Fruit fly (Drosophila melanogaster) whole organism, embryonic: ENCODE data around the gene CG31077.

Source experiments
- CG12659 ChIP-seq: fragments of 200-800 bp; sonication (Bioruptor generic); optimal IDR thresholded peaks from 3 replicates; lab custom pipeline; 2017; ENCODE audit warnings: mild to moderate bottlenecking, missing biosample characterization, missing genetic modification reagents, missing genetic modification characterization
- CG14050 ChIP-seq: fragments of 200-800 bp; sonication (Bioruptor generic); IDR thresholded peaks from 3 replicates; pipeline ENCODE4 v1.3.6; 2022; ENCODE audit warnings: missing biosample characterization, missing genetic modification characterization
- CG1603 ChIP-seq: fragments of 200-800 bp; sonication (Bioruptor generic); optimal IDR thresholded peaks from 2 replicates; lab custom pipeline; 2019; ENCODE audit warnings: missing biosample characterization, mild to moderate bottlenecking, missing genetic modification characterization, moderate library complexity
- CG17361 ChIP-seq: fragments of 200-800 bp; sonication (Bioruptor generic); IDR thresholded peaks from 3 replicates; pipeline ENCODE4 v1.3.6; 2022; ENCODE audit warnings: missing biosample characterization, missing genetic modification characterization
- CG17568 ChIP-seq: fragments of 200-800 bp; sonication (Bioruptor generic); optimal IDR thresholded peaks from 2 replicates; lab custom pipeline; 2018; ENCODE audit warnings: missing biosample characterization, mild to moderate bottlenecking, missing genetic modification characterization, moderate library complexity
- CG31365 ChIP-seq: fragments of 200-800 bp; sonication (Bioruptor generic); optimal IDR thresholded peaks from 2 replicates; lab custom pipeline; 2018; ENCODE audit warnings: missing biosample characterization, mild to moderate bottlenecking, missing genetic modification characterization
- CG31388 ChIP-seq: fragments of 200-800 bp; sonication (Bioruptor generic); optimal IDR thresholded peaks from 2 replicates; lab custom pipeline; 2016; ENCODE audit warnings: missing biosample characterization, missing genetic modification characterization
- CG3726 ChIP-seq: fragments of 200-800 bp; sonication (Bioruptor generic); IDR thresholded peaks from 3 replicates; pipeline ENCODE4, ENCODE4 v1.3.6; 2022; ENCODE audit warnings: missing biosample characterization, missing genetic modification characterization
- CG42726 ChIP-seq: fragments of 200-800 bp; sonication (Bioruptor generic); IDR thresholded peaks from 2 replicates; pipeline ENCODE4 v1.3.6; 2022; ENCODE audit warnings: missing biosample characterization, missing genetic modification characterization; ENCODE audit not compliant: partially characterized antibody
- CG6175 ChIP-seq: fragments of 200-800 bp; sonication (Bioruptor generic); IDR thresholded peaks from 3 replicates; pipeline ENCODE4 v1.3.6; 2022; ENCODE audit warnings: missing biosample characterization, missing genetic modification characterization
- CG7928 ChIP-seq: fragments of 200-800 bp; sonication (Bioruptor generic); optimal IDR thresholded peaks from 2 replicates; lab custom pipeline; 2017; ENCODE audit warnings: missing biosample characterization, mild to moderate bottlenecking, missing genetic modification characterization
- CG7963 ChIP-seq: fragments of 200-800 bp; sonication (Bioruptor generic); IDR thresholded peaks from 3 replicates; pipeline ENCODE4 v1.3.6; 2022; ENCODE audit warnings: missing biosample characterization, missing genetic modification characterization; ENCODE audit not compliant: partially characterized antibody
- CrebB ChIP-seq: fragments of 200-800 bp; sonication (Bioruptor generic); optimal IDR thresholded peaks from 3 replicates; lab custom pipeline; 2018; ENCODE audit warnings: missing biosample characterization, mild to moderate bottlenecking, missing genetic modification characterization
- D ChIP-seq, 2 experiments: fragments of 200-800 bp in 1 of 2; fragments of >200 bp in 1 of 2; sonication (Bioruptor generic) in 1 of 2; optimal IDR thresholded peaks; 2 replicates in 1 of 2; 3 replicates in 1 of 2; lab custom pipeline; 2017; ENCODE audit warnings: mild to moderate bottlenecking in 1 of 2, missing biosample characterization in 1 of 2, missing genetic modification characterization in 1 of 2, missing genetic modification reagents in 1 of 2
- Dad ChIP-seq: fragments of 200-800 bp; sonication (Bioruptor generic); optimal IDR thresholded peaks from 3 replicates; lab custom pipeline; 2016; ENCODE audit warnings: missing biosample characterization, missing genetic modification characterization
- Deaf1 ChIP-seq: fragments of 200-800 bp; optimal IDR thresholded peaks from 3 replicates; lab custom pipeline; 2019; ENCODE audit warnings: missing biosample characterization, mild to moderate bottlenecking, missing genetic modification characterization, moderate library complexity
- Dip3 ChIP-seq: fragments of 200-800 bp; sonication (Bioruptor generic); optimal IDR thresholded peaks from 3 replicates; lab custom pipeline; 2016; ENCODE audit warnings: missing biosample characterization, missing genetic modification characterization
- Doc3 ChIP-seq: fragments of 200-800 bp; sonication (Bioruptor generic); IDR thresholded peaks from 3 replicates; pipeline ENCODE4 v1.3.6; 2022; ENCODE audit warnings: missing biosample characterization, missing genetic modification characterization; ENCODE audit not compliant: partially characterized antibody
- E2f2 ChIP-seq: fragments of 200-800 bp; sonication (Bioruptor generic); IDR thresholded peaks from 2 replicates; pipeline ENCODE4 v1.3.6; 2022; ENCODE audit warnings: missing biosample characterization, missing genetic modification characterization
- Fer3 ChIP-seq: fragments of 200-800 bp; sonication (Bioruptor generic); optimal IDR thresholded peaks from 2 replicates; lab custom pipeline; 2018; ENCODE audit warnings: missing biosample characterization, mild to moderate bottlenecking, missing genetic modification characterization, moderate library complexity
- Hmx ChIP-seq: fragments of 200-800 bp; sonication (Bioruptor generic); optimal IDR thresholded peaks from 2 replicates; lab custom pipeline; 2016; ENCODE audit warnings: missing biosample characterization, missing genetic modification characterization
- Hr39 ChIP-seq: fragments of >200 bp; optimal IDR thresholded peaks from 2 replicates; lab custom pipeline; 2017
- Kr ChIP-seq: fragments of 200-800 bp; sonication (Bioruptor generic); optimal IDR thresholded peaks from 2 replicates; lab custom pipeline; 2017; ENCODE audit warnings: missing biosample characterization, mild to moderate bottlenecking, missing genetic modification characterization
- Mes4 ChIP-seq: fragments of 200-800 bp; sonication (Bioruptor generic); optimal IDR thresholded peaks from 2 replicates; lab custom pipeline; 2016; ENCODE audit warnings: missing biosample characterization, missing genetic modification characterization
- Mrtf ChIP-seq: fragments of 200-800 bp; sonication (Bioruptor generic); IDR thresholded peaks from 3 replicates; pipeline ENCODE4 v1.3.6; 2022; ENCODE audit warnings: missing biosample characterization, missing genetic modification characterization
- Sox102F ChIP-seq: fragments of 200-800 bp; sonication (Bioruptor generic); optimal IDR thresholded peaks from 2 replicates; lab custom pipeline; 2018; ENCODE audit warnings: missing biosample characterization, mild to moderate bottlenecking, missing genetic modification characterization, moderate library complexity
- Vsx1 ChIP-seq: fragments of 200-800 bp; sonication (Bioruptor generic); optimal IDR thresholded peaks from 2 replicates; lab custom pipeline; 2017; ENCODE audit warnings: missing biosample characterization, mild to moderate bottlenecking, missing genetic modification characterization, missing genetic modification reagents
- abd-A ChIP-seq: fragments of 200-800 bp; sonication (Bioruptor generic); optimal IDR thresholded peaks from 3 replicates; lab custom pipeline; 2019; ENCODE audit warnings: missing biosample characterization, mild to moderate bottlenecking, missing genetic modification characterization, moderate library complexity
- ap ChIP-seq: fragments of 200-800 bp; sonication (Bioruptor generic); IDR thresholded peaks from 2 replicates; pipeline ENCODE4 v1.3.6; 2022; ENCODE audit warnings: missing biosample characterization, missing genetic modification characterization
- cg ChIP-seq: fragments of 200-800 bp; sonication (Bioruptor generic); optimal IDR thresholded peaks from 3 replicates; lab custom pipeline; 2019; ENCODE audit warnings: missing biosample characterization, mild to moderate bottlenecking, missing genetic modification characterization, moderate library complexity
- dpn ChIP-seq, 2 experiments: fragments of 200-800 bp; sonication (Bioruptor generic); optimal IDR thresholded peaks; 3 replicates each; lab custom pipeline; 2016; ENCODE audit warnings: missing biosample characterization in 2 of 2, missing genetic modification characterization in 2 of 2
- eve ChIP-seq, 2 experiments: fragments of >200 bp; optimal IDR thresholded peaks; 2 replicates each; lab custom pipeline; 2017; ENCODE audit warnings: missing biosample characterization in 2 of 2, missing genetic modification characterization in 2 of 2
- eyg ChIP-seq: fragments of 200-800 bp; sonication (Bioruptor generic); optimal IDR thresholded peaks from 3 replicates; lab custom pipeline; 2016; ENCODE audit warnings: missing biosample characterization, missing genetic modification characterization
- fd64A ChIP-seq: fragments of 200-800 bp; sonication (Bioruptor generic); optimal IDR thresholded peaks from 3 replicates; lab custom pipeline; 2018; ENCODE audit warnings: missing biosample characterization, mild to moderate bottlenecking, missing genetic modification characterization
- fru ChIP-seq: fragments of >200 bp; optimal IDR thresholded peaks from 2 replicates; lab custom pipeline; 2017
- fu2 ChIP-seq: fragments of 200-800 bp; sonication (Bioruptor generic); optimal IDR thresholded peaks from 2 replicates; lab custom pipeline; 2016; ENCODE audit warnings: missing biosample characterization, missing genetic modification characterization
- gfzf ChIP-seq: fragments of 200-800 bp; sonication (Bioruptor generic); optimal IDR thresholded peaks from 2 replicates; lab custom pipeline; 2016; ENCODE audit warnings: missing biosample characterization, mild to moderate bottlenecking, missing genetic modification characterization, moderate library complexity
- hth ChIP-seq: fragments of >200 bp; optimal IDR thresholded peaks from 2 replicates; lab custom pipeline; 2017; ENCODE audit warnings: inconsistent platforms
- maf-S ChIP-seq: fragments of 200-800 bp; sonication (Bioruptor generic); optimal IDR thresholded peaks from 2 replicates; lab custom pipeline; 2016; ENCODE audit warnings: missing biosample characterization, missing genetic modification characterization
- nerfin-2 ChIP-seq: fragments of 200-800 bp; sonication (Bioruptor generic); IDR thresholded peaks from 2 replicates; pipeline ENCODE4 v1.3.6; 2022; ENCODE audit warnings: missing biosample characterization, missing genetic modification characterization; ENCODE audit not compliant: partially characterized antibody
- p53 ChIP-seq: fragments of 200-800 bp; sonication (Bioruptor generic); optimal IDR thresholded peaks from 2 replicates; lab custom pipeline; 2016; ENCODE audit warnings: missing biosample characterization, missing genetic modification characterization
- pan ChIP-seq, 4 experiments: fragments of >200 bp in 3 of 4; fragments of 200-800 bp in 1 of 4; sonication (Bioruptor generic) in 1 of 4; optimal IDR thresholded peaks in 3 of 4; IDR thresholded peaks in 1 of 4; 2 replicates each; pipeline versions ENCODE4 v1.3.6 to Lab custom; 2017 to 2022; ENCODE audit warnings: missing biosample characterization in 2 of 4, missing genetic modification characterization in 2 of 4, mixed read lengths in 1 of 4
- pros ChIP-seq: fragments of 200-800 bp; sonication (Bioruptor generic); optimal IDR thresholded peaks from 3 replicates; lab custom pipeline; 2019; ENCODE audit warnings: missing biosample characterization, mild to moderate bottlenecking, missing genetic modification characterization, moderate library complexity
- rib ChIP-seq: fragments of 200-800 bp; sonication (Bioruptor generic); IDR thresholded peaks from 2 replicates; pipeline ENCODE4 v1.3.6; 2022; ENCODE audit warnings: missing biosample characterization, missing genetic modification characterization
- seq ChIP-seq: fragments of 200-800 bp; sonication (Bioruptor generic); IDR thresholded peaks from 2 replicates; pipeline ENCODE4 v1.3.6; 2022; ENCODE audit warnings: missing biosample characterization, missing genetic modification characterization
- sr ChIP-seq: fragments of 200-800 bp; sonication (Bioruptor generic); IDR thresholded peaks from 3 replicates; pipeline ENCODE4 v1.3.6; 2022; ENCODE audit warnings: missing biosample characterization, missing genetic modification characterization
- trem ChIP-seq: fragments of 200-800 bp; optimal IDR thresholded peaks from 3 replicates; lab custom pipeline; 2019; ENCODE audit warnings: missing biosample characterization, mild to moderate bottlenecking, missing genetic modification characterization, moderate library complexity
- yki ChIP-seq: fragments of >200 bp; optimal IDR thresholded peaks from 3 replicates; lab custom pipeline; 2018
- z ChIP-seq: fragments of 200-800 bp; sonication (Bioruptor generic); IDR thresholded peaks from 3 replicates; pipeline ENCODE4 v1.3.6; 2022; ENCODE audit warnings: missing biosample characterization, missing genetic modification characterization
- zfh1 ChIP-seq: fragments of 200-800 bp; sonication (Bioruptor generic); IDR thresholded peaks from 3 replicates; pipeline ENCODE4 v1.3.6; 2022; ENCODE audit warnings: missing biosample characterization, missing genetic modification characterization

CG31077 gene

dm6 chr3R:26954020-26954672 is 45.4 kb upstream of the CG31077 start (continued):
- peak; percentile 78 for TF ChIP-seq CG14050 (GFP tag; lab: Robert Waterston, UW)
- peak; percentile 5 for TF ChIP-seq Dip3 (GFP tag; lab: Kevin White, UChicago)
- TF ChIP-seq ap: peak; percentile 67
- TF ChIP-seq CrebB: no peak
- TF ChIP-seq trem (tag; lab: Kevin White, UChicago): peak; percentile 59
- no peak for TF ChIP-seq nerfin-2 (GFP tag; lab: Robert Waterston, UW)
- TF ChIP-seq Vsx1 (GFP tag; lab: Kevin White, UChicago): peak; percentile 67
- TF ChIP-seq Fer3: peak; percentile 75
- TF ChIP-seq cg: peak; percentile 3
- no peak for TF ChIP-seq CG7963 (GFP tag; lab: Robert Waterston, UW)
- peak; percentile 58 for TF ChIP-seq CG17568 (GFP tag; lab: Kevin White, UChicago)
- peak; percentile 8 for TF ChIP-seq CG7928 (GFP tag; lab: Kevin White, UChicago)
- peak; percentile 71; the same call in 2 of the 3 replicates for TF ChIP-seq Mrtf (GFP tag; lab: Robert Waterston, UW)
- TF ChIP-seq seq (GFP tag; lab: Robert Waterston, UW): peak; percentile 50; the same call in 1 of the 2 replicates
- no peak for TF ChIP-seq Hmx
- no peak for TF ChIP-seq Doc3
- TF ChIP-seq Sox102F: peak; percentile 95
- no peak for TF ChIP-seq CG1603
- TF ChIP-seq CG17361 (GFP tag; lab: Robert Waterston, UW): peak; percentile 70
- TF ChIP-seq eve (GFP tag; optimal IDR thresholded peaks at IDR 0.05; lab: Kevin White, UChicago): no peak
- no peak for TF ChIP-seq fd64A (GFP tag; lab: Kevin White, UChicago)
- TF ChIP-seq Mes4 (GFP tag; lab: Kevin White, UChicago): no peak
- TF ChIP-seq abd-A (tag; lab: Kevin White, UChicago): no peak
- TF ChIP-seq Deaf1 (tag; lab: Kevin White, UChicago): peak; percentile 42
- TF ChIP-seq yki (lab: Kevin White, UChicago): no peak
- no peak for TF ChIP-seq fu2 (GFP tag; lab: Kevin White, UChicago)
- no peak for TF ChIP-seq D (optimal IDR thresholded peaks at IDR 0.05; lab: Kevin White, UChicago)
- peak; percentile 64 for TF ChIP-seq D (GFP tag; optimal IDR thresholded peaks at IDR 0.05; lab: Kevin White, UChicago)
- no peak for TF ChIP-seq Kr (GFP tag; lab: Kevin White, UChicago)
- TF ChIP-seq E2f2 (GFP tag; lab: Robert Waterston, UW): peak; percentile 62
- peak; percentile 35; the same call in 1 of the 3 replicates for TF ChIP-seq CG6175 (GFP tag; lab: Robert Waterston, UW)
- TF ChIP-seq Dad: no peak
- TF ChIP-seq fru (lab: Kevin White, UChicago): no peak
- peak; percentile 43 for TF ChIP-seq CG12659 (GFP tag; lab: Kevin White, UChicago)
- TF ChIP-seq CG42726 (GFP tag; lab: Robert Waterston, UW): no peak
- no peak; the same call in 2 of the 3 replicates for TF ChIP-seq z (GFP tag; lab: Robert Waterston, UW)
- TF ChIP-seq CG3726 (GFP tag; lab: Robert Waterston, UW): no peak
- no peak for TF ChIP-seq hth
- TF ChIP-seq sr (GFP tag; lab: Robert Waterston, UW): peak; percentile 40; the same call in 2 of the 3 replicates
- no peak for TF ChIP-seq pros (GFP tag; lab: Kevin White, UChicago)
- TF ChIP-seq maf-S: no peak
- no peak for TF ChIP-seq gfzf (GFP tag; lab: Kevin White, UChicago)
- no peak for TF ChIP-seq pan (optimal IDR thresholded peaks at IDR 0.05; lab: Kevin White, UChicago)
- peak in 1 of 2 experiments; percentile 87 for TF ChIP-seq pan (GFP tag; optimal IDR thresholded peaks at IDR 0.05 in 1 of 2, IDR thresholded peaks at IDR 0.05 in 1 of 2)
- no peak for TF ChIP-seq eyg (GFP tag; lab: Kevin White, UChicago)
- no peak for TF ChIP-seq Hr39 (lab: Kevin White, UChicago)
- no peak for TF ChIP-seq rib (GFP tag; lab: Robert Waterston, UW)
- peak; percentile 34 for TF ChIP-seq CG31388 (GFP tag; lab: Kevin White, UChicago)
- no peak for TF ChIP-seq p53 (GFP tag; lab: Kevin White, UChicago)
- TF ChIP-seq CG31365 (tag; lab: Kevin White, UChicago): no peak
- TF ChIP-seq zfh1 (GFP tag; lab: Robert Waterston, UW): peak; percentile 74; the same call in 2 of the 3 replicates
- TF ChIP-seq dpn (GFP tag; optimal IDR thresholded peaks at IDR 0.05; lab: Kevin White, UChicago): peak in 1 of 2 experiments; percentile 74
